Fruit fly (Drosophila melanogaster): ENCODE measurements around the gene CG2129.

DNA sequence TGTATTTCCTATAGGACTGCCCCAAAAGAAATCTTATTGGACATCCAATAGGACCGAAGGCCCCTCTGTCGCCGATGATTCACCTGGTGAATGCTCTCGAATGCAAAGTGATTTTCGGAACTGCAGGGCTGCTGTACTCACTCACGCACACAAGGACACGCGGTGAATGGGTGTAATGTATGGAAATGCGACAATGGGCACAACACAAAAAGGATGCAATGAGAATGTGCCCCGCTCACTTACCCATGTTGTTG is 44.9 kb upstream of the CG2129 start:
- TF ChIP-seq CG8478 (optimal IDR thresholded peaks at IDR 0.05) (no peak), CTCF (optimal IDR thresholded peaks at IDR 0.05) (no peak)
